Worm (Caenorhabditis elegans): ENCODE data around the gene mel-11.

DNA sequence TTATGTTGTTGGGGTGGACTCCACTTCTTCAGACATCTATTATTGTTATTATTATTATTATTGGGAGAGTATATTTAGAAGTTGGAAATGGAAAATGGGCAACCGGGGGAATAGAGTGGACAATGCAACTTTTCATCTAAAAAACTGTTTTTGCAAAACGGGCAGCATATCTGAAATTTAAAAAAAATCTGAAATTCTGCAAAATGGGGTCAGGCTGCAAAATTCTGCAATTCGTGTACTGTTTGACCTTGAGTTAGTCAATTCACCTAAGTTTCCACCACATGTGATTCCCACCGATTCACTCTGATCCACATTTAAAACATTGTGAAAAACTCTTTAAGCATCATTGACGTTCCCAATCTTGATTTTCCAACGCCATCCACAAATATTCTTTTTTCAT lies 14.7 kb downstream of the mel-11 start, which contains the start of gene C06C3.4:
- TF ChIP-seq him-1 (tag; optimal IDR thresholded peaks at IDR 0.05): no peak
- TF ChIP-seq dao-5 (tag; optimal IDR thresholded peaks at IDR 0.05): no peak
